Fruit fly (Drosophila melanogaster) ovary, adult (tissue): Measurements from ENCODE around the gene CkIIalpha-i1.

Experiments
- CG17801 ChIP-seq: fragments of 200-800 bp; optimal IDR thresholded peaks from 2 replicates; lab custom pipeline; 2019; ENCODE audit warnings: missing biosample characterization, mild to moderate bottlenecking, missing genetic modification characterization, moderate library complexity; ENCODE audit not compliant: partially characterized antibody

CkIIalpha-i1 gene

DNA sequence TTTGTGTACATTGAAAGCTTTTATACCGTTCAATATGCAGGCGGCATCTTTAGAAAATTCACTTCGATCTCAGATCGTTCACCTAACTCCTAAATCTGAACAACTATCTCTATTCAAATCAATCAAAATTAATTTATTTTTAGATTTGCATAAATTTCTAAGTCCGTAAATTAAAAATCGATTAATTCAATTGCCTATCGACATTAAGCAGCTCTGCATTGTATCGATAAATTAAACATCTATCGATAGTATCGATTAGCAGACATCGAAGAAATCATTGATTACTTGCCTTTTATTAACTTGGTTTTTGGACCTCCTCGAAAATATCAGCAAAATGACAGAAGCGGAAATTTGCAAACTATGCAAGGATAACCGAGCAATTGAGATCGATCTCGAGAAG lies at the start of gene CkIIalpha-i1:
Gene CkIIalpha-i1 (plus strand): TSS at position 266 of the 400 bp plus-strand sequence.
- no peak for TF ChIP-seq CG17801

dm6 chr3L:15768947-15769389 lies 47.8 kb upstream of the CkIIalpha-i1 start:
- no peak for TF ChIP-seq CG17801

dm6 chr3L:15771565-15771964 lies 45.2 kb upstream of the CkIIalpha-i1 start:
- no peak for TF ChIP-seq CG17801

DNA sequence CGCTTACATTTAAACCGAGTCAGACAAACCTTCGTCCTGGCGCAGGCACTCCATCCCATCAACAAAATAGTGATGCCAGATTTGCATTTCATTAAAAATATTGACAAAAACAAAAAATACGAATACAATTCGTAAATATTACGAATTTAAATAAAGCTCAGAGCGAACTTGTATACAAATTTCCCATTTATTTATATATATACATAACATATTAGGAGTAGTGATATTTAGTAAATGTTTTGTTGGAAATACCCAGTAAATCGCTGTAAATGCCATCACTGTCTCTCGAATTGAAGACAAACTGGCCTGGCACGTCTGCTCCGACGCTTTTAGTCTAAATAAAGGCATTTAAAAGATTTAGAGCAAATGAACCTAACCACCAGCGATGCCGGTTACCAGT lies 44.5 kb upstream of the CkIIalpha-i1 start:
- TF ChIP-seq CG17801 = no peak

- no peak for TF ChIP-seq CG17801
These were observed 41.3 kb upstream of the CkIIalpha-i1 start for dm6 chr3L:15775498-15775897.

DNA sequence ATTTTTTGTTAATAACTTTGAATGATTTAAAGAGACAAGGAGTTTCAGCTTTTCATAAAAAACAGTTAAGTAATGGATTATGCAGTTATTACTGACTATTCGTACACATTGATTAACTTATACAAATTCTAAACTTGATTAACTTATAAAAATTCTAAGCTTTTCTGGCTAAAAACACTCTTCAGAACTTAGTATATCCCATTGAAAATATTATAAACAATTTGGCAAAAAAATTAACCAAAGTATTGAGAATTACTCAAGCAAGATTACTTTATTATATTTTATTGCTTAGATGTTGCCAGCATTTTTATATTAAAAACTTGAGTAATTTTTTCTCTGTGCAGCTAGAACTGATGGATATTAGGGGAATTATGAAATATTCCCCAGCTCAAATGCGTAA lies 39.4 kb upstream of the CkIIalpha-i1 start:
- no peak for TF ChIP-seq CG17801

DNA sequence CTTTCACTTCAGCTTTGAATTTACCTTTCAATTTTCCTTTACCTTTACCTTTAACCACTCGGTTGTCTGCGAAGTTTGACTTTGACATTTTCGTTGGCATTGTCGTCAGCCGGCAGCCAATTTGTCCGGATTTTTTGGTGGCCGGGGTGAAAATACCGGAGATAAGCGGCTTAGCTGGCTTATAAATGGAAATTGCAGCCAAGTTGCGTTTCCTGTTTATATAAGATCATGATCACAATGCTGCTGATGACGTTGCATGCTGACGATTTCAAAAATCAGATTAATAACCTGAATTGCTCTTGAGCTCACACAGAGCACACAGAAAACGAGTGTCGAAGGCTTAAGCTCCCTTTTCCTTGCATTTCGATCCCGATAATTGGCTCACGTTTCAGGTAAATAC lies 38.9 kb upstream of the CkIIalpha-i1 start:
- TF ChIP-seq CG17801 = no peak

- no peak for TF ChIP-seq CG17801
These were observed 37.8 kb upstream of the CkIIalpha-i1 start for dm6 chr3L:15778951-15779350.

- TF ChIP-seq CG17801 = no peak
These were observed 31.4 kb upstream of the CkIIalpha-i1 start for dm6 chr3L:15785368-15785767.

DNA sequence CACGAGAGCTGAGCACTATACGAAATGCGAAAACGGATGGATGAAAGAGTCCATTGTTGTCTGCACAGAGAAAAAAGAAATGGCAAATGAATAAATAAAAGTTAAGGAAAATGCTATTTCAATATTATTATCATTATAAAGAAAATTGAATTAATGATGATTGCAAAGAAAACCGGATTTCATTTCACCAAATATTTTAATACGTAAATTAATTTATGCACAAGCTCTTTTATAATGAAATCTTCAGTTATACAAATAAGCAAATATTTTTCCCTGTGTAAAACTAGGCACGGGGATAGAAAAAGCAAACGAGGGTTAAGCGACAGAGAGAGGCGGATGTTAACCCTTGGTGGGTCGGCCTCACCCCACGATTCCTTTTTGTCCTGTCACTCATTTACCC lies 29.4 kb upstream of the CkIIalpha-i1 start:
- no peak for TF ChIP-seq CG17801

DNA sequence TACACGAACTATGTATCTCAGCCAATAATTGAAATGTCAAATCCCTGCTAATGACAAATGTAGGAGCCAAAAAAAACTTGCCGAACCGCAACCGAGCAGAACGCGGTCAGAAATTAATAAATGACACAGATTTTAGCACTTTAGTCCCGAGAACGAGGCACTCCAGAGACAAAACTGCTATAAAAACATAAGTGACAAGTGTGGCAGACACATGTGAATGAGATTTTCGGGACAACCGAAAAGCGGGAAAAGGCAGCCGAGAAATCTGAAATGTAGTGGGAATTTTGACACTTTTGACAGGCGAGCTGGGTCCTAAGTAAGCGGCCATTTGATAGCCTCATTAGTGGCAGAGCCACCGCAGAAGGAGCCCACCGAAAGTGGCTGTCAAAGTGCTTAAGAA lies 25.7 kb upstream of the CkIIalpha-i1 start:
- TF ChIP-seq CG17801 = no peak

DNA sequence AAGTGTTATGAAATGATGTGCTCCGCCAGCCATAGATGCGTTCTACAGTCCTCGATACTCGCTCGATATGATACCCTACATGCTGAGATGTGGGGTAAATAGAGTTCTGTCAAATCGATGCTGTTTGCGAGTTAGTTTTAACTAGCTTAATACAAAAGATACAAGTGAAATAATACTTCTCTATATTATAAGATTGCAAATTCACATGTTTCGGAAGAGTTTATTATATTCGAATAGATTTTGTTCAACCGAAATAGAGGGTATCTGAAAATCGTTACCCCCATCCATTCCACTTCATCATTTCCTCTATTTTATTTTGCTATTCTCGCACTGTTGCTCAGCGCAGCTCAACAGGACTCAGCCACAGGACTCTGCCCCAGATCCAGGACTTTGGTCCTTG lies 22.5 kb upstream of the CkIIalpha-i1 start:
- TF ChIP-seq CG17801 = no peak

DNA sequence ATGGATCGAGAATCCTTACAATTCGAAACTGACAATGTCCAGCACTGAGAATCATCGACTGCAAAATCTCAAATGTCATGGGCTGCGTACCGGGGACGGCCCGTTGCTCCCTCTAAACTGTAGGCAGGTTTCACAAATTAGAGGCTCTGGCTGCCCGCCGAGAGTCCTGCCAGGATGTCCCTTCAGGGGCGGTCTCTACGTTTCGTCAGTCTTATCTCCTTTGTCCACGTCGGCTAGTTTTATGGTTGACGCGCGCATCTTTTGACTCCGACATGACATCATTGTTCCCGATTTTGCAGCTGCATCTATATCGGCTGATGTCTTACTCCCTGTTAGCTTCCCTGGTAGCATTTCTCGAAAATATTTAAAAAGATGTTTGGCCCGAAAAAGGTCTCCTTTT lies 14.7 kb upstream of the CkIIalpha-i1 start:
- TF ChIP-seq CG17801 = no peak

- TF ChIP-seq CG17801 = no peak
These were observed 14.1 kb upstream of the CkIIalpha-i1 start for dm6 chr3L:15802655-15803054.

DNA sequence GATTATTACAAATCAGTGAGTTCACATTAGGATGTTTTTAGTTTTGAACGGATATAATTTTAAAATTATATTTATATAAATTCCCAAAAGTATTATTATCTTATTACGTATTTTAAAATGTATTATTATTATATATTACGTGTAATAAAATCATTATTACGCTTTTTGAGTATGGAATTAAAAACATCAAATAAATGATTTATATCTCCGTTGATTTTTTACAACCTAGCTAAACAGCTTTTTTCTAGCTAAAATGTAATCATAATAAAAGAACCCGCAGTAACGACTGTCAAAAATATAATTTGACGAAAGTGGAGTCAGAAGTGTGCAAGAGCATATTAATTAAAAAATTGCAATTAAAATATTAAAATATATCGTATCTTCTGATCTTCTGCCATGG lies 8.8 kb upstream of the CkIIalpha-i1 start, which contains the start of gene CG6244:
Gene CG6244 (plus strand): TSS at position 301 of the 400 bp plus-strand sequence.
- no peak for TF ChIP-seq CG17801

- TF ChIP-seq CG17801 = no peak
These were observed 8.1 kb upstream of the CkIIalpha-i1 start for dm6 chr3L:15808667-15809066.

dm6 chr3L:15809185-15809584 lies 7.6 kb upstream of the CkIIalpha-i1 start, which contains the start of gene CG13445:
TSS of gene CG13445 (plus strand) at chr3L:15809485.
- TF ChIP-seq CG17801 = no peak

DNA sequence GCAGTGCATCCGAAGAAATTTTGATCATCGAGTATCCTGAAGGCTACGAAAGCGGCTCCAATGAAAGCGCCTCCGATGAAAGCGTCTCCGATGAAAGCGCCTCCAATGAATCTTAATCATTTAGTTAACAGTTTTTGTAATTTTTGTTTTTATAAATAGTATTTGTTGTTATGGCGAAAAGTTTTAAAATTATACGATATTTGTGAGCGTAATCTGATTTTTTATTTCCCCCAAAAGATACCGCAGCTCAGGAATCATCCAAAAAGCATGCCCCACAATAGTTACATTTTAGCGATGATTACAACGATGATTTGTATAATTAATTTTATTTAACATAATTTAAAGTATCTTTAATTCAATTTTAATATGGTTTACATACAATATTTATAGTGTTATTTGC lies 7.0 kb upstream of the CkIIalpha-i1 start:
- TF ChIP-seq CG17801 = no peak

dm6 chr3L:15813988-15814387 lies 2.8 kb upstream of the CkIIalpha-i1 start:
- no peak for TF ChIP-seq CG17801
